Worm (Caenorhabditis elegans) whole organism, L2 larva: ENCODE results near the gene C46F9.5.

ENCODE experiments used
- ama-1 ChIP-seq: fragments of 150-350 bp; optimal IDR thresholded peaks from 2 replicates; lab custom pipeline; 2018; ENCODE audit warnings: inconsistent platforms
- fos-1 ChIP-seq: fragments of 150-350 bp; optimal IDR thresholded peaks from 2 replicates; lab custom pipeline; 2014; ENCODE audit warnings: missing biosample characterization, missing genetic modification characterization
- gmeb-1 ChIP-seq: fragments of 150-350 bp; optimal IDR thresholded peaks from 2 replicates; lab custom pipeline; 2014; ENCODE audit warnings: missing biosample characterization, missing genetic modification characterization
- lin-13 ChIP-seq: fragments of 150-350 bp; optimal IDR thresholded peaks from 2 replicates; lab custom pipeline; 2014; ENCODE audit warnings: missing biosample characterization, missing genetic modification reagents, missing genetic modification characterization
- lin-39 ChIP-seq: fragments of 150-350 bp; optimal IDR thresholded peaks from 2 replicates; lab custom pipeline; 2014; ENCODE audit warnings: missing biosample characterization, missing genetic modification reagents, missing genetic modification characterization
- nhr-10 ChIP-seq: sonication (generic microtip); optimal IDR thresholded peaks from 2 replicates; lab custom pipeline; 2017; ENCODE audit warnings: missing biosample characterization, missing genetic modification characterization
- nhr-237 ChIP-seq: fragments of 150-350 bp; optimal IDR thresholded peaks from 2 replicates; lab custom pipeline; 2014; ENCODE audit warnings: missing biosample characterization, missing genetic modification characterization
- snpc-4 ChIP-seq: fragments of 150-350 bp; optimal IDR thresholded peaks from 2 replicates; lab custom pipeline; 2014; ENCODE audit warnings: missing biosample characterization, missing genetic modification characterization
- unc-39 ChIP-seq: fragments of 150-350 bp; optimal IDR thresholded peaks from 2 replicates; lab custom pipeline; 2014; ENCODE audit warnings: missing biosample characterization, missing genetic modification characterization
- ztf-11 ChIP-seq: sonication (generic microtip); optimal IDR thresholded peaks from 2 replicates; lab custom pipeline; 2017; ENCODE audit warnings: missing biosample characterization, missing genetic modification characterization

DNA sequence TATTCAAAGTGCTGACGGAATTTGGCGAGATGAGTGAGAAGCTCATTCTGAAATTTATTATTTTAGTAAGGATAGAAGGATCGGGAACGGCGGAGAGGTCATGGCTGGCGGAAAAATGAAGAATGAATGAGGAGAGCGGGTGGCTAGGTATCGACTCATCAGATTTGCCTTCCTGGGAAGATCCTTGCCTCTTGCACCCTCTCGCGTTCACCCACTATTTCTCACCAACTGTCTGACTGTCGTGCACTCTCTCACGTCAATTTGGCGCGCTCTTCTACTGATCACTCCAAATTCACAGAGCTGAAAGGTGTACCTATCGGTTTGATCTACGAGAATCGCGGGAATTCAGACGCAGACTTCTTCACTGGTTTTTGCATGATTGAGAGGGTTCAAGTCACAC is 47.3 kb upstream of the C46F9.5 start, which contains the start of gene fbxb-97:
- TF ChIP-seq nhr-237 (tag; lab: Kevin White, UChicago) = no peak
- TF ChIP-seq ztf-11 (tag; lab: Kevin White, UChicago) = no peak
- no peak for TF ChIP-seq gmeb-1 (tag; lab: Kevin White, UChicago)
- no peak for TF ChIP-seq snpc-4 (tag; lab: Kevin White, UChicago)
- no peak for TF ChIP-seq nhr-10
- TF ChIP-seq unc-39 (tag; lab: Kevin White, UChicago) = no peak
- TF ChIP-seq lin-39 = no peak
- no peak for TF ChIP-seq lin-13 (GFP tag; lab: Kevin White, UChicago)
- no peak for TF ChIP-seq fos-1 (tag; lab: Kevin White, UChicago)
- TF ChIP-seq ama-1 (lab: Kevin White, UChicago) = no peak
